Worm (Caenorhabditis elegans) whole organism, young adult: ENCODE measurements around the gene Y56A3A.41.

Experiments
- D2030.7 ChIP-seq: fragments of 200-800 bp; sonication (Bioruptor generic); IDR thresholded peaks from 2 replicates; pipeline ENCODE4 v1.3.6; 2022; ENCODE audit warnings: missing genetic modification reagents, missing genetic modification characterization, missing compliant biosample characterization
- F10E7.11 ChIP-seq: sonication (generic microtip); optimal IDR thresholded peaks from 2 replicates; lab custom pipeline; 2017; ENCODE audit warnings: mild to moderate bottlenecking, missing genetic modification characterization, moderate library complexity, missing compliant biosample characterization
- F39B2.1 ChIP-seq: fragments of 200-800 bp; sonication (Bioruptor generic); IDR thresholded peaks from 2 replicates; pipeline ENCODE4 v1.3.6; 2022; ENCODE audit warnings: missing genetic modification reagents, missing genetic modification characterization, missing compliant biosample characterization
- F57A8.1 ChIP-seq: fragments of 200-800 bp; sonication (Bioruptor generic); optimal IDR thresholded peaks from 2 replicates; lab custom pipeline; 2018; ENCODE audit warnings: mild to moderate bottlenecking, missing genetic modification characterization, moderate library complexity, missing compliant biosample characterization
- K11D2.4 ChIP-seq: fragments of 200-800 bp; sonication (Bioruptor generic); IDR thresholded peaks from 2 replicates; pipeline ENCODE4 v1.3.6; 2022; ENCODE audit warnings: missing genetic modification reagents, missing genetic modification characterization, missing compliant biosample characterization
- K12H6.12 ChIP-seq: fragments of 200-800 bp; sonication (Bioruptor generic); optimal IDR thresholded peaks from 2 replicates; lab custom pipeline; 2018; ENCODE audit warnings: mild to moderate bottlenecking, missing genetic modification characterization, missing compliant biosample characterization
- T07F8.4 ChIP-seq: sonication (generic microtip); optimal IDR thresholded peaks from 2 replicates; lab custom pipeline; 2016; ENCODE audit warnings: mild to moderate bottlenecking, missing genetic modification characterization, moderate library complexity, missing compliant biosample characterization
- Y53F4B.3 ChIP-seq: fragments of 200-800 bp; sonication (Bioruptor generic); IDR thresholded peaks from 2 replicates; pipeline ENCODE4 v1.3.6; 2022; ENCODE audit warnings: missing genetic modification reagents, missing genetic modification characterization, missing compliant biosample characterization
- ama-1 ChIP-seq, 3 experiments: fragments of 150-350 bp in 1 of 3; sonication (generic microtip) in 2 of 3; optimal IDR thresholded peaks; 2 replicates each; lab custom pipeline; 2014 to 2018; ENCODE audit warnings: missing biosample characterization in 2 of 3, missing genetic modification characterization in 2 of 3, missing genetic modification reagents in 2 of 3
- aptf-3 ChIP-seq: fragments of 200-800 bp; sonication (Bioruptor generic); IDR thresholded peaks from 2 replicates; pipeline ENCODE4 v1.3.6; 2022; ENCODE audit warnings: missing genetic modification characterization, missing compliant biosample characterization
- athp-1 ChIP-seq: sonication (generic microtip); optimal IDR thresholded peaks from 2 replicates; lab custom pipeline; 2017; ENCODE audit warnings: mild to moderate bottlenecking, missing genetic modification characterization, missing compliant biosample characterization
- attf-5 ChIP-seq: fragments of 200-800 bp; sonication (Bioruptor generic); optimal IDR thresholded peaks from 2 replicates; lab custom pipeline; 2018; ENCODE audit warnings: mild to moderate bottlenecking, missing genetic modification characterization, missing compliant biosample characterization
- attf-6 ChIP-seq: fragments of 200-800 bp; sonication (Bioruptor generic); IDR thresholded peaks from 2 replicates; pipeline ENCODE4 v1.3.6; 2022; ENCODE audit warnings: missing genetic modification reagents, missing genetic modification characterization, missing compliant biosample characterization
- bed-1 ChIP-seq: fragments of 200-800 bp; sonication (Bioruptor generic); IDR thresholded peaks from 2 replicates; pipeline ENCODE4 v1.3.6; 2022; ENCODE audit warnings: missing genetic modification reagents, missing genetic modification characterization, missing compliant biosample characterization
- cebp-1 ChIP-seq, 2 experiments: fragments of 200-800 bp in 1 of 2; sonication (Bioruptor generic) in 1 of 2; sonication (generic microtip) in 1 of 2; IDR thresholded peaks in 1 of 2; optimal IDR thresholded peaks in 1 of 2; 2 replicates each; pipeline versions ENCODE4 v1.3.6 to Lab custom; 2017 to 2022; ENCODE audit warnings: missing compliant biosample characterization in 2 of 2, missing genetic modification characterization in 2 of 2, mild to moderate bottlenecking in 1 of 2, missing genetic modification reagents in 1 of 2, moderate library complexity in 1 of 2
- cebp-2 ChIP-seq: fragments of 200-800 bp; sonication (Bioruptor generic); IDR thresholded peaks from 2 replicates; pipeline ENCODE4 v1.3.6; 2022; ENCODE audit warnings: missing genetic modification characterization, missing compliant biosample characterization
- ceh-27 ChIP-seq: fragments of 200-800 bp; sonication (Bioruptor generic); optimal IDR thresholded peaks from 2 replicates; lab custom pipeline; 2018; ENCODE audit warnings: mild to moderate bottlenecking, missing genetic modification characterization, moderate library complexity, missing compliant biosample characterization
- ceh-91 ChIP-seq: fragments of 200-800 bp; sonication (Bioruptor generic); IDR thresholded peaks from 2 replicates; pipeline ENCODE4 v1.3.6; 2022; ENCODE audit warnings: missing genetic modification reagents, missing genetic modification characterization, missing compliant biosample characterization
- dox-1 ChIP-seq: fragments of 200-800 bp; sonication (Bioruptor generic); IDR thresholded peaks from 2 replicates; pipeline ENCODE4 v1.3.6; 2022; ENCODE audit warnings: missing genetic modification reagents, missing genetic modification characterization, missing compliant biosample characterization
- egl-44 ChIP-seq: fragments of 200-800 bp; sonication (Bioruptor generic); IDR thresholded peaks from 2 replicates; pipeline ENCODE4 v1.3.6; 2022; ENCODE audit warnings: missing genetic modification reagents, missing genetic modification characterization, missing compliant biosample characterization
- egrh-3 ChIP-seq: fragments of 200-800 bp; sonication (Bioruptor generic); IDR thresholded peaks from 2 replicates; pipeline ENCODE4 v1.3.6; 2022; ENCODE audit warnings: missing genetic modification reagents, missing genetic modification characterization, missing compliant biosample characterization
- ekl-4 ChIP-seq: fragments of 200-800 bp; sonication (Bioruptor generic); IDR thresholded peaks from 2 replicates; pipeline ENCODE4 v1.3.6; 2022; ENCODE audit warnings: missing genetic modification reagents, missing genetic modification characterization, missing compliant biosample characterization
- ets-4 ChIP-seq: fragments of 200-800 bp; sonication (Bioruptor generic); optimal IDR thresholded peaks from 2 replicates; lab custom pipeline; 2018; ENCODE audit warnings: mild to moderate bottlenecking, missing genetic modification characterization, missing compliant biosample characterization
- hmg-20 ChIP-seq: fragments of 200-800 bp; sonication (Bioruptor generic); IDR thresholded peaks from 2 replicates; pipeline ENCODE4 v1.3.6; 2022; ENCODE audit warnings: missing genetic modification reagents, missing genetic modification characterization, missing compliant biosample characterization
- hrde-1 ChIP-seq: sonication (generic microtip); optimal IDR thresholded peaks from 2 replicates; lab custom pipeline; 2016; ENCODE audit warnings: missing genetic modification characterization, mild to moderate bottlenecking, missing compliant biosample characterization, moderate library complexity, missing genotype, missing genetic modification reagents, borderline replicate concordance
- let-607 ChIP-seq, 2 experiments: fragments of 200-800 bp in 1 of 2; sonication (Bioruptor generic) in 1 of 2; sonication (generic microtip) in 1 of 2; optimal IDR thresholded peaks; 2 replicates each; lab custom pipeline; 2016 to 2018; ENCODE audit warnings: mild to moderate bottlenecking in 2 of 2, missing compliant biosample characterization in 2 of 2, missing genetic modification characterization in 2 of 2, moderate library complexity in 2 of 2, missing genotype in 1 of 2
- lin-26 ChIP-seq: fragments of 200-800 bp; sonication (Bioruptor generic); IDR thresholded peaks from 2 replicates; pipeline ENCODE4 v1.3.6; 2022; ENCODE audit warnings: missing genetic modification reagents, missing genetic modification characterization, missing compliant biosample characterization
- lir-1 ChIP-seq: fragments of 200-800 bp; sonication (Bioruptor generic); conservative IDR thresholded peaks from 2 replicates; pipeline ENCODE4 v1.3.6; 2022; ENCODE audit warnings: missing genetic modification reagents, missing genetic modification characterization, missing compliant biosample characterization
- madf-10 ChIP-seq: sonication (generic microtip); optimal IDR thresholded peaks from 2 replicates; lab custom pipeline; 2016; ENCODE audit warnings: mild to moderate bottlenecking, missing genetic modification characterization, missing compliant biosample characterization
- madf-6 ChIP-seq: fragments of 200-800 bp; sonication (Bioruptor generic); IDR thresholded peaks from 2 replicates; pipeline ENCODE4 v1.3.6; 2022; ENCODE audit warnings: missing genetic modification reagents, missing genetic modification characterization, missing compliant biosample characterization
- mes-4 ChIP-seq: sonication (generic microtip); optimal IDR thresholded peaks from 2 replicates; lab custom pipeline; 2016; ENCODE audit warnings: missing genotype, missing genetic modification characterization, missing compliant biosample characterization
- nfya-1 ChIP-seq: sonication (generic microtip); optimal IDR thresholded peaks from 2 replicates; lab custom pipeline; 2017; ENCODE audit warnings: antibody characterized with exemption, missing compliant biosample characterization, missing genetic modification characterization, borderline replicate concordance; ENCODE audit not compliant: insufficient read depth
- nfya-2 ChIP-seq: fragments of 200-800 bp; sonication (Bioruptor generic); IDR thresholded peaks from 2 replicates; pipeline ENCODE4 v1.3.6; 2022; ENCODE audit warnings: missing genetic modification reagents, missing genetic modification characterization, missing compliant biosample characterization
- nhr-120 ChIP-seq: fragments of 200-800 bp; sonication (Bioruptor generic); IDR thresholded peaks from 2 replicates; pipeline ENCODE4 v1.3.6; 2022; ENCODE audit warnings: missing genetic modification characterization, missing compliant biosample characterization
- nhr-179 ChIP-seq: sonication (generic microtip); optimal IDR thresholded peaks from 2 replicates; lab custom pipeline; 2016; ENCODE audit warnings: mild to moderate bottlenecking, missing genetic modification characterization, missing compliant biosample characterization
- pbrm-1 ChIP-seq: fragments of 200-800 bp; sonication (Bioruptor generic); IDR thresholded peaks from 2 replicates; pipeline ENCODE4 v1.3.6; 2022; ENCODE audit warnings: missing genetic modification reagents, missing genetic modification characterization, missing compliant biosample characterization
- rec-8 ChIP-seq, 2 experiments: sonication (generic microtip); optimal IDR thresholded peaks; 2 replicates each; lab custom pipeline; 2016; ENCODE audit warnings: mild to moderate bottlenecking in 2 of 2, missing genetic modification characterization in 2 of 2, missing genetic modification reagents in 2 of 2, missing genotype in 2 of 2, missing biosample characterization in 1 of 2, missing compliant biosample characterization in 1 of 2, moderate library complexity in 1 of 2
- somi-1 ChIP-seq: fragments of 200-800 bp; sonication (Bioruptor generic); optimal IDR thresholded peaks from 2 replicates; lab custom pipeline; 2018; ENCODE audit warnings: mild to moderate bottlenecking, missing genetic modification characterization, missing compliant biosample characterization
- tbx-9 ChIP-seq: sonication (generic microtip); optimal IDR thresholded peaks from 2 replicates; lab custom pipeline; 2016; ENCODE audit warnings: borderline replicate concordance, missing genetic modification characterization, inconsistent platforms, missing compliant biosample characterization
- unc-62 ChIP-seq: fragments of 150-350 bp; optimal IDR thresholded peaks from 2 replicates; lab custom pipeline; 2014; ENCODE audit warnings: missing biosample characterization, missing genetic modification reagents, missing genetic modification characterization
- zfh-2 ChIP-seq: fragments of 200-800 bp; sonication (Bioruptor generic); conservative IDR thresholded peaks from 2 replicates; pipeline ENCODE4 v1.3.6; 2022; ENCODE audit warnings: missing genetic modification reagents, missing genetic modification characterization, missing compliant biosample characterization
- ztf-28 ChIP-seq: fragments of 200-800 bp; sonication (Bioruptor generic); IDR thresholded peaks from 2 replicates; pipeline ENCODE4 v1.3.6; 2022; ENCODE audit warnings: missing genetic modification reagents, missing genetic modification characterization, missing compliant biosample characterization

The Y56A3A.41 gene

ce11 chrIII:11878751-11879150, 14.1 kb downstream of the Y56A3A.41 start, which contains the start of gene Y56A3A.6 (continued):
- TF ChIP-seq hrde-1 (tag; lab: Kevin White, UChicago) (no peak), F39B2.1 (GFP tag; lab: Robert Waterston, UW) (no peak), attf-6 (GFP tag; lab: Robert Waterston, UW) (no peak), dox-1 (GFP tag; lab: Robert Waterston, UW) (0 out of 2 replicates have a peak, but pooled peaks have one; percentile 10), D2030.7 (no peak), let-607 (tag; optimal IDR thresholded peaks at IDR 0.05; lab: Kevin White, UChicago) (peak in 1 of 2 experiments; percentile 23), madf-6 (GFP tag; lab: Robert Waterston, UW) (no peak), attf-5 (no peak), lin-26 (no peak), lir-1 (GFP tag; lab: Robert Waterston, UW) (no peak)

- TF ChIP-seq zfh-2 (GFP tag; lab: Robert Waterston, UW) (0 out of 2 replicates have a peak, but pooled peaks have one; percentile 23), K12H6.12 (tag; lab: Kevin White, UChicago) (no peak), ets-4 (GFP tag; lab: Kevin White, UChicago) (no peak), cebp-1 (GFP tag; IDR thresholded peaks at IDR 0.05; lab: Robert Waterston, UW) (no peak), cebp-1 (tag; optimal IDR thresholded peaks at IDR 0.05; lab: Kevin White, UChicago) (no peak)
Measured at ce11 chrIII:11876130-11876529, 16.7 kb downstream of the Y56A3A.41 start.

ce11 chrIII:11874242-11874641, 18.6 kb downstream of the Y56A3A.41 start:
- TF ChIP-seq egrh-3 (GFP tag; lab: Robert Waterston, UW): peak; percentile 66
- TF ChIP-seq F39B2.1 (GFP tag; lab: Robert Waterston, UW): no peak
- TF ChIP-seq Y53F4B.3 (GFP tag; lab: Robert Waterston, UW): no peak
- no peak for TF ChIP-seq ceh-27 (GFP tag; lab: Kevin White, UChicago)
- no peak for TF ChIP-seq somi-1 (GFP tag; lab: Kevin White, UChicago)
- no peak for TF ChIP-seq F10E7.11 (tag; lab: Kevin White, UChicago)
- no peak for TF ChIP-seq egl-44
- no peak for TF ChIP-seq mes-4
- TF ChIP-seq ekl-4 (GFP tag; lab: Robert Waterston, UW): 0 out of 2 replicates have a peak, but pooled peaks have one; percentile 25
- TF ChIP-seq zfh-2 (GFP tag; lab: Robert Waterston, UW): peak; percentile 81
- no peak for TF ChIP-seq nfya-1 (tag; lab: Kevin White, UChicago)
- TF ChIP-seq ceh-91 (GFP tag; lab: Robert Waterston, UW): no peak
- no peak for TF ChIP-seq athp-1 (tag; lab: Kevin White, UChicago)
- TF ChIP-seq ztf-28 (GFP tag; lab: Robert Waterston, UW): no peak

ce11 chrIII:11871617-11872016, 21.2 kb downstream of the Y56A3A.41 start:
- TF ChIP-seq nfya-2 (GFP tag; lab: Robert Waterston, UW): no peak
- peak; percentile 54 for TF ChIP-seq zfh-2 (GFP tag; lab: Robert Waterston, UW)
- TF ChIP-seq tbx-9 (tag; lab: Kevin White, UChicago): no peak
- TF ChIP-seq egrh-3 (GFP tag; lab: Robert Waterston, UW): peak; percentile 9; the same call in 1 of the 2 replicates
- no peak for TF ChIP-seq T07F8.4
- TF ChIP-seq K11D2.4 (GFP tag; lab: Robert Waterston, UW): no peak
- no peak for TF ChIP-seq F10E7.11 (tag; lab: Kevin White, UChicago)
- TF ChIP-seq F57A8.1 (GFP tag; lab: Kevin White, UChicago): no peak
- TF ChIP-seq madf-10: no peak
- no peak for TF ChIP-seq pbrm-1 (GFP tag; lab: Robert Waterston, UW)
- no peak for TF ChIP-seq cebp-2 (GFP tag; lab: Robert Waterston, UW)
- TF ChIP-seq unc-62 (GFP tag; lab: Kevin White, UChicago): no peak
- TF ChIP-seq rec-8 (tag; optimal IDR thresholded peaks at IDR 0.05; lab: Kevin White, UChicago): no peak
- TF ChIP-seq hmg-20: no peak
- no peak for TF ChIP-seq ama-1 (optimal IDR thresholded peaks at IDR 0.05; lab: Kevin White, UChicago)
- no peak for TF ChIP-seq ama-1 (GFP tag; optimal IDR thresholded peaks at IDR 0.05; lab: Kevin White, UChicago)
- no peak for TF ChIP-seq nhr-179 (tag; lab: Kevin White, UChicago)
- TF ChIP-seq bed-1: 0 out of 2 replicates have a peak, but pooled peaks have one; percentile 79
- TF ChIP-seq nhr-120 (GFP tag; lab: Robert Waterston, UW): no peak
- 0 out of 2 replicates have a peak, but pooled peaks have one; percentile 19 for TF ChIP-seq aptf-3
